Worm (Caenorhabditis elegans) whole organism, L2 larva: Measurements from ENCODE around the gene clec-239.

Source experiments
- C34F6.9 ChIP-seq: fragments of 150-350 bp; optimal IDR thresholded peaks from 2 replicates; lab custom pipeline; 2014; ENCODE audit warnings: missing biosample characterization, missing genetic modification characterization
- F13H6.1 ChIP-seq: sonication (generic microtip); optimal IDR thresholded peaks from 2 replicates; lab custom pipeline; 2016; ENCODE audit warnings: missing genetic modification characterization, missing compliant biosample characterization
- R02D3.7 ChIP-seq: fragments of 150-350 bp; optimal IDR thresholded peaks from 2 replicates; lab custom pipeline; 2014; ENCODE audit warnings: missing biosample characterization, missing genetic modification characterization
- Y55F3AM.14 ChIP-seq: fragments of 200-800 bp; sonication (Bioruptor generic); optimal IDR thresholded peaks from 2 replicates; lab custom pipeline; 2018; ENCODE audit warnings: mild to moderate bottlenecking, missing genetic modification characterization, missing compliant biosample characterization
- ZK546.5 ChIP-seq: sonication (generic microtip); optimal IDR thresholded peaks from 2 replicates; lab custom pipeline; 2017; ENCODE audit warnings: missing biosample characterization, missing genetic modification characterization
- alr-1 ChIP-seq: fragments of 150-350 bp; optimal IDR thresholded peaks from 2 replicates; lab custom pipeline; 2014; ENCODE audit warnings: missing biosample characterization, missing genetic modification characterization
- aly-2 ChIP-seq: fragments of 150-350 bp; optimal IDR thresholded peaks from 2 replicates; lab custom pipeline; 2014; ENCODE audit warnings: missing biosample characterization, missing genetic modification characterization
- ama-1 ChIP-seq: fragments of 150-350 bp; optimal IDR thresholded peaks from 2 replicates; lab custom pipeline; 2018; ENCODE audit warnings: inconsistent platforms
- blmp-1 ChIP-seq: sonication (generic microtip); optimal IDR thresholded peaks from 2 replicates; lab custom pipeline; 2017; ENCODE audit warnings: missing genetic modification characterization, mild to moderate bottlenecking, missing compliant biosample characterization, antibody characterized with exemption, moderate library complexity; ENCODE audit not compliant: insufficient read depth
- ceh-16 ChIP-seq: fragments of 150-350 bp; optimal IDR thresholded peaks from 2 replicates; lab custom pipeline; 2014; ENCODE audit warnings: missing biosample characterization, missing genetic modification characterization
- ceh-82 ChIP-seq: fragments of 150-350 bp; optimal IDR thresholded peaks from 2 replicates; lab custom pipeline; 2014; ENCODE audit warnings: missing biosample characterization, missing genetic modification characterization
- crh-2 ChIP-seq: sonication (generic microtip); optimal IDR thresholded peaks from 2 replicates; lab custom pipeline; 2017; ENCODE audit warnings: missing biosample characterization, missing genetic modification characterization
- dmd-4 ChIP-seq: sonication (generic microtip); optimal IDR thresholded peaks from 2 replicates; lab custom pipeline; 2017; ENCODE audit warnings: missing biosample characterization, missing genetic modification characterization
- egl-27 ChIP-seq: sonication (generic microtip); optimal IDR thresholded peaks from 3 replicates; lab custom pipeline; 2017; ENCODE audit warnings: missing biosample characterization, missing genetic modification reagents, missing genetic modification characterization
- elt-1 ChIP-seq: fragments of 150-350 bp; optimal IDR thresholded peaks from 2 replicates; lab custom pipeline; 2014; ENCODE audit warnings: missing biosample characterization, missing genetic modification characterization
- elt-3 ChIP-seq: sonication (generic microtip); optimal IDR thresholded peaks from 2 replicates; lab custom pipeline; 2017; ENCODE audit warnings: missing biosample characterization, missing genetic modification characterization
- fos-1 ChIP-seq: fragments of 150-350 bp; optimal IDR thresholded peaks from 2 replicates; lab custom pipeline; 2014; ENCODE audit warnings: missing biosample characterization, missing genetic modification characterization
- gmeb-1 ChIP-seq: fragments of 150-350 bp; optimal IDR thresholded peaks from 2 replicates; lab custom pipeline; 2014; ENCODE audit warnings: missing biosample characterization, missing genetic modification characterization
- lin-11 ChIP-seq: fragments of 150-350 bp; sonication (generic microtip); optimal IDR thresholded peaks from 2 replicates; lab custom pipeline; 2014; ENCODE audit warnings: missing biosample characterization, missing genetic modification characterization, inconsistent platforms, mixed read lengths
- lin-13 ChIP-seq: fragments of 150-350 bp; optimal IDR thresholded peaks from 2 replicates; lab custom pipeline; 2014; ENCODE audit warnings: missing biosample characterization, missing genetic modification reagents, missing genetic modification characterization
- lin-39 ChIP-seq: fragments of 150-350 bp; optimal IDR thresholded peaks from 2 replicates; lab custom pipeline; 2014; ENCODE audit warnings: missing biosample characterization, missing genetic modification reagents, missing genetic modification characterization
- lsy-2 ChIP-seq, 2 experiments: fragments of 150-350 bp in 1 of 2; sonication (generic microtip) in 1 of 2; optimal IDR thresholded peaks; 2 replicates each; lab custom pipeline; 2014 to 2017; ENCODE audit warnings: missing biosample characterization in 2 of 2, missing genetic modification characterization in 2 of 2
- mab-5 ChIP-seq: fragments of 150-350 bp; optimal IDR thresholded peaks from 2 replicates; lab custom pipeline; 2014; ENCODE audit warnings: missing biosample characterization, missing genetic modification characterization
- mbf-1 ChIP-seq: sonication (generic microtip); optimal IDR thresholded peaks from 2 replicates; lab custom pipeline; 2017; ENCODE audit warnings: missing biosample characterization, missing genetic modification characterization
- mdl-1 ChIP-seq, 2 experiments: fragments of 150-350 bp in 1 of 2; sonication (generic microtip) in 1 of 2; optimal IDR thresholded peaks; 2 replicates each; lab custom pipeline; 2017; ENCODE audit warnings: missing biosample characterization in 2 of 2, missing genetic modification characterization in 2 of 2
- nhr-10 ChIP-seq: sonication (generic microtip); optimal IDR thresholded peaks from 2 replicates; lab custom pipeline; 2017; ENCODE audit warnings: missing biosample characterization, missing genetic modification characterization
- nhr-11 ChIP-seq: fragments of 150-350 bp; optimal IDR thresholded peaks from 2 replicates; lab custom pipeline; 2014; ENCODE audit warnings: missing biosample characterization, missing genetic modification characterization
- nhr-12 ChIP-seq: fragments of 150-350 bp; optimal IDR thresholded peaks from 2 replicates; lab custom pipeline; 2014; ENCODE audit warnings: missing biosample characterization, missing genetic modification characterization
- nhr-129 ChIP-seq: fragments of 150-350 bp; optimal IDR thresholded peaks from 2 replicates; lab custom pipeline; 2014; ENCODE audit warnings: missing biosample characterization, missing genetic modification characterization
- nhr-21 ChIP-seq: fragments of 150-350 bp; optimal IDR thresholded peaks from 2 replicates; lab custom pipeline; 2014; ENCODE audit warnings: missing biosample characterization, missing genetic modification characterization
- nhr-23 ChIP-seq: fragments of 150-350 bp; optimal IDR thresholded peaks from 2 replicates; lab custom pipeline; 2014; ENCODE audit warnings: missing biosample characterization, missing genetic modification reagents, missing genetic modification characterization
- nhr-237 ChIP-seq: fragments of 150-350 bp; optimal IDR thresholded peaks from 2 replicates; lab custom pipeline; 2014; ENCODE audit warnings: missing biosample characterization, missing genetic modification characterization
- nhr-25 ChIP-seq: fragments of 150-350 bp; sonication (generic microtip); optimal IDR thresholded peaks from 3 replicates; lab custom pipeline; 2014; ENCODE audit warnings: missing biosample characterization, missing genetic modification characterization
- nhr-6 ChIP-seq: fragments of 150-350 bp; optimal IDR thresholded peaks from 2 replicates; lab custom pipeline; 2014; ENCODE audit warnings: missing biosample characterization, missing genetic modification characterization
- nhr-77 ChIP-seq: fragments of 150-350 bp; optimal IDR thresholded peaks from 2 replicates; lab custom pipeline; 2014; ENCODE audit warnings: missing biosample characterization, missing genetic modification characterization
- peb-1 ChIP-seq: fragments of 150-350 bp; optimal IDR thresholded peaks from 2 replicates; lab custom pipeline; 2014; ENCODE audit warnings: missing biosample characterization, missing genetic modification characterization
- sem-4 ChIP-seq: fragments of 150-350 bp; optimal IDR thresholded peaks from 2 replicates; lab custom pipeline; 2014; ENCODE audit warnings: missing biosample characterization, missing genetic modification reagents, missing genetic modification characterization
- skn-1 ChIP-seq: sonication (generic microtip); optimal IDR thresholded peaks from 2 replicates; lab custom pipeline; 2017; ENCODE audit warnings: missing biosample characterization, missing genetic modification characterization
- sma-3 ChIP-seq: sonication (generic microtip); optimal IDR thresholded peaks from 2 replicates; lab custom pipeline; 2016; ENCODE audit warnings: missing genetic modification reagents, missing genetic modification characterization, missing compliant biosample characterization
- sma-9 ChIP-seq, 2 experiments: fragments of 150-350 bp in 1 of 2; sonication (generic microtip) in 1 of 2; optimal IDR thresholded peaks; 2 replicates each; lab custom pipeline; 2014 to 2016; ENCODE audit warnings: missing genetic modification characterization in 2 of 2, mild to moderate bottlenecking in 1 of 2, missing biosample characterization in 1 of 2, missing compliant biosample characterization in 1 of 2, missing genetic modification reagents in 1 of 2, moderate library complexity in 1 of 2
- snpc-4 ChIP-seq: fragments of 150-350 bp; optimal IDR thresholded peaks from 2 replicates; lab custom pipeline; 2014; ENCODE audit warnings: missing biosample characterization, missing genetic modification characterization
- unc-39 ChIP-seq: fragments of 150-350 bp; optimal IDR thresholded peaks from 2 replicates; lab custom pipeline; 2014; ENCODE audit warnings: missing biosample characterization, missing genetic modification characterization
- unc-55 ChIP-seq: fragments of 150-350 bp; sonication (generic microtip); optimal IDR thresholded peaks from 3 replicates; lab custom pipeline; 2014; ENCODE audit warnings: missing biosample characterization, missing genetic modification reagents, missing genetic modification characterization
- unc-62 ChIP-seq: fragments of 150-350 bp; optimal IDR thresholded peaks from 2 replicates; lab custom pipeline; 2014; ENCODE audit warnings: missing biosample characterization, missing genetic modification reagents, missing genetic modification characterization
- zag-1 ChIP-seq: fragments of 150-350 bp; optimal IDR thresholded peaks from 2 replicates; lab custom pipeline; 2014; ENCODE audit warnings: missing biosample characterization, missing genetic modification characterization
- ztf-1 ChIP-seq: fragments of 200-800 bp; sonication (Bioruptor generic); conservative IDR thresholded peaks from 2 replicates; pipeline ENCODE4 v1.3.6; 2022; ENCODE audit warnings: missing genetic modification characterization, missing compliant biosample characterization
- ztf-11 ChIP-seq: sonication (generic microtip); optimal IDR thresholded peaks from 2 replicates; lab custom pipeline; 2017; ENCODE audit warnings: missing biosample characterization, missing genetic modification characterization
- ztf-4 ChIP-seq: fragments of 150-350 bp; optimal IDR thresholded peaks from 2 replicates; lab custom pipeline; 2014; ENCODE audit warnings: missing biosample characterization, missing genetic modification characterization

The clec-239 gene

ce11 chrV:16954766-16955165 is 1.6 kb upstream of the clec-239 start, which contains the start of gene srh-206:
Gene srh-206 (minus strand): TSS chrV:16954866.
- TF ChIP-seq fos-1 (no peak), lin-39 (tag; lab: Kevin White, UChicago) (no peak), crh-2 (tag; lab: Kevin White, UChicago) (no peak)

- TF ChIP-seq unc-39 (tag; lab: Kevin White, UChicago), result no peak
- no peak for TF ChIP-seq nhr-237 (tag; lab: Kevin White, UChicago)
- TF ChIP-seq alr-1, result no peak
- TF ChIP-seq lin-39 (tag; lab: Kevin White, UChicago), result no peak
- TF ChIP-seq peb-1, result no peak
- TF ChIP-seq ztf-11 (tag; lab: Kevin White, UChicago), result no peak
- TF ChIP-seq unc-62, result no peak
- TF ChIP-seq aly-2 (tag; lab: Kevin White, UChicago), result no peak
- TF ChIP-seq ceh-82 (tag; lab: Kevin White, UChicago), result no peak
- TF ChIP-seq ztf-4 (tag; lab: Kevin White, UChicago), result no peak
- TF ChIP-seq Y55F3AM.14 (GFP tag; lab: Kevin White, UChicago), result no peak
Observed at ce11 chrV:16958975-16959374, 2.6 kb downstream of the clec-239 start.

- TF ChIP-seq sma-9 (GFP tag; optimal IDR thresholded peaks at IDR 0.05; lab: Kevin White, UChicago) (no peak), sma-9 (tag; optimal IDR thresholded peaks at IDR 0.05; lab: Kevin White, UChicago) (no peak), dmd-4 (tag; lab: Kevin White, UChicago) (peak; percentile 29), unc-62 (no peak), lin-13 (GFP tag; lab: Kevin White, UChicago) (peak; percentile 94), alr-1 (no peak), R02D3.7 (peak; percentile 29), snpc-4 (tag; lab: Kevin White, UChicago) (peak; percentile 93), sem-4 (tag; lab: Kevin White, UChicago) (peak; percentile 77), nhr-77 (tag; lab: Kevin White, UChicago) (no peak), elt-3 (tag; lab: Kevin White, UChicago) (no peak), nhr-6 (peak; percentile 78), nhr-10 (tag; lab: Kevin White, UChicago) (peak; percentile 69), ceh-16 (peak; percentile 33), nhr-12 (tag; lab: Kevin White, UChicago) (no peak), F13H6.1 (tag; lab: Kevin White, UChicago) (peak; percentile 85), nhr-237 (tag; lab: Kevin White, UChicago) (peak; percentile 64), crh-2 (tag; lab: Kevin White, UChicago) (peak; percentile 96), aly-2 (tag; lab: Kevin White, UChicago) (no peak), egl-27 (tag; lab: Kevin White, UChicago) (peak; percentile 84), mbf-1 (tag; lab: Kevin White, UChicago) (no peak), ztf-4 (tag; lab: Kevin White, UChicago) (peak; percentile 34), nhr-21 (peak; percentile 83), ZK546.5 (no peak), elt-1 (tag; lab: Kevin White, UChicago) (no peak), ceh-82 (tag; lab: Kevin White, UChicago) (peak; percentile 72), ztf-1 (no peak), nhr-25 (peak; percentile 84), peb-1 (no peak), lsy-2 (tag; optimal IDR thresholded peaks at IDR 0.05; lab: Kevin White, UChicago) (peak; percentile 84 to 93), blmp-1 (tag; lab: Kevin White, UChicago) (peak; percentile 34), C34F6.9 (tag; lab: Kevin White, UChicago) (peak; percentile 94), lin-11 (tag; lab: Kevin White, UChicago) (peak; percentile 66), mdl-1 (tag; optimal IDR thresholded peaks at IDR 0.05; lab: Kevin White, UChicago) (peak in 1 of 2 experiments; percentile 34), mab-5 (tag; lab: Kevin White, UChicago) (peak; percentile 95), nhr-23 (no peak), sma-3 (GFP tag; lab: Kevin White, UChicago) (peak; percentile 92), nhr-129 (peak; percentile 93), ztf-11 (tag; lab: Kevin White, UChicago) (no peak), nhr-11 (tag; lab: Kevin White, UChicago) (no peak), lin-39 (tag; lab: Kevin White, UChicago) (no peak), unc-39 (tag; lab: Kevin White, UChicago) (no peak), skn-1 (tag; lab: Kevin White, UChicago) (no peak), unc-55 (GFP tag; lab: Kevin White, UChicago) (peak; percentile 96), ama-1 (lab: Kevin White, UChicago) (no peak), Y55F3AM.14 (GFP tag; lab: Kevin White, UChicago) (peak; percentile 13), gmeb-1 (tag; lab: Kevin White, UChicago) (peak; percentile 99), fos-1 (peak; percentile 63), zag-1 (tag; lab: Kevin White, UChicago) (peak; percentile 75)
Observed at ce11 chrV:16965655-16966054, 9.3 kb downstream of the clec-239 start, which contains the start of gene efl-1. Gene efl-1 (minus strand): TSS chrV:16965675.
